Fruit fly (Drosophila melanogaster): Measurements from ENCODE around the gene Setd3.

The Setd3 gene

DNA sequence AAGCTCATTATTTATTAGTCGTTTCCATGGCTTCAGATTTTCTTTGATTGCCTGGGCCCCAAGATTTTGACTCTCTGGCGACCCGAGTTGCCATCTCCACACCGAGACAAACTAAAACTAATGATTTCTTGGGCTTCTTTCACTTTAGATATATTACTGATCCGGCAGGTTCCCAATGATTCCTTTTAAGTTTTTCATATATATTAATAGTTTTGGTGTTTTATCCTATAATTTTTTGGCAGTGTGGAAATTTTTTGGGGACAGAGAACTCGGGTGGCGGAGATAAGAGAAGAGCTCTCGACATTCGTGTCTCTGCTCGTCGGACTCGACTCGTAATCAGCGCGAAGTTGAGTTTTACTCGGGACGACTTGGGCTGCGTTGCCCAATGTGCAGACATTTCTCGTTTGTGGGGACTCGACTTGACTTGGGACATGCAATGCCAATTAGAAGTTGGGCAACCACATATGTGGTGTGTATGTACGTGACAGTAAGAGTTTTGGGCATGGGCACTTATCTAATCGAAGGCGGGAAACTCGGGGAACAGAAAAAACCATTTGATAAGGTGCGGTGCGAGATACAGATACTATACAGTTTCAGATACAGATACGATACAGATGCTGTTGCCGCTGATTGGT, 32.7 kb upstream of the Setd3 start (continued):
- no peak for TF ChIP-seq CG10654 (GFP tag; optimal IDR thresholded peaks at IDR 0.05)
- no peak for TF ChIP-seq nerfin-2 (GFP tag; IDR thresholded peaks at IDR 0.05; ENCODE audit: partially characterized antibody)
- TF ChIP-seq grau (tag; optimal IDR thresholded peaks at IDR 0.05), result peak; percentile 64
- TF ChIP-seq slp2 (GFP tag; optimal IDR thresholded peaks at IDR 0.05), result peak; percentile 11
- TF ChIP-seq nmo (GFP tag; optimal IDR thresholded peaks at IDR 0.05), result peak; percentile 17
- TF ChIP-seq CG12071 (GFP tag; optimal IDR thresholded peaks at IDR 0.05), result no peak
- no peak for TF ChIP-seq mld (GFP tag; IDR thresholded peaks at IDR 0.05; ENCODE audit: partially characterized antibody)
- TF ChIP-seq chm (GFP tag; IDR thresholded peaks at IDR 0.05), result peak; percentile 38
- peak; percentile 42 for TF ChIP-seq trem (tag; optimal IDR thresholded peaks at IDR 0.05)
- peak; percentile 3 for TF ChIP-seq CG11504 (tag; optimal IDR thresholded peaks at IDR 0.05)
- no peak for TF ChIP-seq danr (GFP tag; IDR thresholded peaks at IDR 0.05)
- no peak for TF ChIP-seq CG34376 (GFP tag; optimal IDR thresholded peaks at IDR 0.05)
- peak; percentile 2 for TF ChIP-seq HLH54F (GFP tag; optimal IDR thresholded peaks at IDR 0.05)
- peak; percentile 47; the same call in 1 of the 3 replicates for TF ChIP-seq B-H1 (GFP tag; IDR thresholded peaks at IDR 0.05)
- TF ChIP-seq PHDP (tag; optimal IDR thresholded peaks at IDR 0.05), result peak; percentile 23
- peak; percentile 6 for TF ChIP-seq CG13624 (GFP tag; optimal IDR thresholded peaks at IDR 0.05)
- peak; percentile 65 for TF ChIP-seq unpg (GFP tag; optimal IDR thresholded peaks at IDR 0.05)
- 0 out of 2 replicates have a peak, but pooled peaks have one; percentile 10 for TF ChIP-seq CG16779 (GFP tag; IDR thresholded peaks at IDR 0.05)
- peak; percentile 36 for TF ChIP-seq CG12299 (tag; optimal IDR thresholded peaks at IDR 0.05)
- peak; percentile 27; the same call in 1 of the 2 replicates for TF ChIP-seq CG10366 (GFP tag; IDR thresholded peaks at IDR 0.05)
- peak; percentile 40 for TF ChIP-seq fd96Cb (tag; optimal IDR thresholded peaks at IDR 0.05)
- peak; percentile 30; the same call in 1 of the 2 replicates for TF ChIP-seq Ada2b (GFP tag; IDR thresholded peaks at IDR 0.05)
- 0 out of 2 replicates have a peak, but pooled peaks have one; percentile 5 for TF ChIP-seq stc (GFP tag; IDR thresholded peaks at IDR 0.05)
- no peak for TF ChIP-seq CG14860 (GFP tag; IDR thresholded peaks at IDR 0.05; ENCODE audit: partially characterized antibody)
- TF ChIP-seq gsb-n (tag; optimal IDR thresholded peaks at IDR 0.05), result peak; percentile 31
- TF ChIP-seq CG7745 (tag; optimal IDR thresholded peaks at IDR 0.05), result no peak
- TF ChIP-seq run (tag; optimal IDR thresholded peaks at IDR 0.05), result no peak
- TF ChIP-seq CG7556 (GFP tag; optimal IDR thresholded peaks at IDR 0.05), result peak; percentile 62
- TF ChIP-seq Blimp-1 (GFP tag; optimal IDR thresholded peaks at IDR 0.05), result peak; percentile 43
- TF ChIP-seq ara (GFP tag; IDR thresholded peaks at IDR 0.05), result peak; percentile 61
- peak; percentile 29 for TF ChIP-seq oc (tag; optimal IDR thresholded peaks at IDR 0.05)
- TF ChIP-seq Oli (tag; optimal IDR thresholded peaks at IDR 0.05), result peak; percentile 20
- peak; percentile 45; the same call in 1 of the 2 replicates for TF ChIP-seq ssp (GFP tag; IDR thresholded peaks at IDR 0.05)
- TF ChIP-seq CG2199 (GFP tag; IDR thresholded peaks at IDR 0.05), result 0 out of 3 replicates have a peak, but pooled peaks have one; percentile 16
- no peak for TF ChIP-seq zen2 (GFP tag; IDR thresholded peaks at IDR 0.05; ENCODE audit: partially characterized antibody)
- peak; percentile 43; the same call in 1 of the 2 replicates for TF ChIP-seq CG17328 (GFP tag; IDR thresholded peaks at IDR 0.05)
- TF ChIP-seq al (GFP tag; IDR thresholded peaks at IDR 0.05), result peak; percentile 34; the same call in 1 of the 2 replicates
- no peak for TF ChIP-seq gfzf (GFP tag; optimal IDR thresholded peaks at IDR 0.05)
- TF ChIP-seq otp (GFP tag; IDR thresholded peaks at IDR 0.05), result peak; percentile 55; the same call in 1 of the 3 replicates
- TF ChIP-seq fru (optimal IDR thresholded peaks at IDR 0.05), result no peak
- TF ChIP-seq CG9817 (tag; optimal IDR thresholded peaks at IDR 0.05), result peak; percentile 33
- TF ChIP-seq Deaf1 (tag; optimal IDR thresholded peaks at IDR 0.05), result peak; percentile 94
- peak; percentile 40; the same call in 1 of the 3 replicates for TF ChIP-seq ci (GFP tag; IDR thresholded peaks at IDR 0.05)
- TF ChIP-seq hkb (optimal IDR thresholded peaks at IDR 0.05), result no peak
- peak; percentile 38; the same call in 1 of the 2 replicates for TF ChIP-seq hkb (GFP tag; IDR thresholded peaks at IDR 0.05)
- TF ChIP-seq Fer3 (tag; optimal IDR thresholded peaks at IDR 0.05), result peak; percentile 39
- TF ChIP-seq CG2116 (GFP tag; optimal IDR thresholded peaks at IDR 0.05), result peak; percentile 17
- TF ChIP-seq CG8924 (tag; optimal IDR thresholded peaks at IDR 0.05), result peak; percentile 49
- TF ChIP-seq CG34224 (GFP tag; IDR thresholded peaks at IDR 0.05; ENCODE audit: partially characterized antibody), result no peak
